Worm (Caenorhabditis elegans): ENCODE data around the gene emc-6.

The emc-6 gene

ce11 chrIV:7659481-7659880 lies 50.1 kb downstream of the emc-6 start:
- TF ChIP-seq unc-39 (tag; optimal IDR thresholded peaks at IDR 0.05): no peak
- TF ChIP-seq sem-4 (tag; optimal IDR thresholded peaks at IDR 0.05): peak; percentile 78
- no peak for TF ChIP-seq ztf-11 (tag; optimal IDR thresholded peaks at IDR 0.05)
- no peak for TF ChIP-seq snpc-4 (tag; optimal IDR thresholded peaks at IDR 0.05)
- TF ChIP-seq lsy-2 (tag; optimal IDR thresholded peaks at IDR 0.05): no peak
- no peak for TF ChIP-seq ZK546.5 (tag; optimal IDR thresholded peaks at IDR 0.05)
- no peak for TF ChIP-seq ztf-1 (GFP tag; conservative IDR thresholded peaks at IDR 0.05)
- TF ChIP-seq gmeb-1 (tag; optimal IDR thresholded peaks at IDR 0.05): no peak
- TF ChIP-seq ztf-4 (tag; optimal IDR thresholded peaks at IDR 0.05): no peak
- no peak for TF ChIP-seq nhr-25 (tag; optimal IDR thresholded peaks at IDR 0.05)
- TF ChIP-seq sma-3 (GFP tag; optimal IDR thresholded peaks at IDR 0.05): no peak
- TF ChIP-seq C34F6.9 (tag; optimal IDR thresholded peaks at IDR 0.05): peak; percentile 9
- no peak for TF ChIP-seq alr-1 (tag; optimal IDR thresholded peaks at IDR 0.05)
- TF ChIP-seq lin-13 (GFP tag; optimal IDR thresholded peaks at IDR 0.05): no peak
- TF ChIP-seq nhr-6 (tag; optimal IDR thresholded peaks at IDR 0.05): no peak
- TF ChIP-seq lin-39 (tag; optimal IDR thresholded peaks at IDR 0.05): no peak
- TF ChIP-seq nhr-77 (tag; optimal IDR thresholded peaks at IDR 0.05): no peak
- no peak for TF ChIP-seq dmd-4 (tag; optimal IDR thresholded peaks at IDR 0.05)
- TF ChIP-seq nhr-10 (tag; optimal IDR thresholded peaks at IDR 0.05): no peak
- TF ChIP-seq elt-3 (tag; optimal IDR thresholded peaks at IDR 0.05): no peak
- TF ChIP-seq nhr-129 (tag; optimal IDR thresholded peaks at IDR 0.05): peak; percentile 18
- no peak for TF ChIP-seq fos-1 (tag; optimal IDR thresholded peaks at IDR 0.05)
- TF ChIP-seq nhr-12 (tag; optimal IDR thresholded peaks at IDR 0.05): no peak
- no peak for TF ChIP-seq ceh-82 (tag; optimal IDR thresholded peaks at IDR 0.05)
- no peak for TF ChIP-seq mdl-1 (tag; optimal IDR thresholded peaks at IDR 0.05)
- no peak for TF ChIP-seq nhr-237 (tag; optimal IDR thresholded peaks at IDR 0.05)
- TF ChIP-seq ceh-16 (tag; optimal IDR thresholded peaks at IDR 0.05): no peak
- TF ChIP-seq sma-9 (GFP tag; optimal IDR thresholded peaks at IDR 0.05): peak; percentile 57
- no peak for TF ChIP-seq sma-9 (tag; optimal IDR thresholded peaks at IDR 0.05)
- no peak for TF ChIP-seq Y55F3AM.14 (GFP tag; optimal IDR thresholded peaks at IDR 0.05)
- TF ChIP-seq egl-27 (tag; optimal IDR thresholded peaks at IDR 0.05): no peak
- TF ChIP-seq F13H6.1 (tag; optimal IDR thresholded peaks at IDR 0.05): peak; percentile 19
- no peak for TF ChIP-seq lin-11 (tag; optimal IDR thresholded peaks at IDR 0.05)
- no peak for TF ChIP-seq crh-2 (tag; optimal IDR thresholded peaks at IDR 0.05)
- no peak for TF ChIP-seq nhr-21 (tag; optimal IDR thresholded peaks at IDR 0.05)
- no peak for TF ChIP-seq skn-1 (tag; optimal IDR thresholded peaks at IDR 0.05)
- TF ChIP-seq elt-1 (tag; optimal IDR thresholded peaks at IDR 0.05): no peak
- TF ChIP-seq zag-1 (tag; optimal IDR thresholded peaks at IDR 0.05): no peak
- no peak for TF ChIP-seq mab-5 (tag; optimal IDR thresholded peaks at IDR 0.05)
- TF ChIP-seq unc-62 (GFP tag; optimal IDR thresholded peaks at IDR 0.05): no peak
- no peak for TF ChIP-seq ama-1 (optimal IDR thresholded peaks at IDR 0.05)
